Fruit fly (Drosophila melanogaster): Measurements from ENCODE around the gene CG17350.
A peak's percentile ranks its signal among the peaks of the same experiment; 100 is the strongest.

Gene CG17350

dm6 chr2L:19363530-19363929 lies 17.2 kb upstream of the CG17350 start (continued):
- TF ChIP-seq fd85E (GFP tag; optimal IDR thresholded peaks at IDR 0.05) (no peak), CG11762 (GFP tag; optimal IDR thresholded peaks at IDR 0.05; ENCODE audit: insufficient read depth) (no peak), CG10631 (GFP tag; optimal IDR thresholded peaks at IDR 0.05) (peak; percentile 11), CG8319 (GFP tag; optimal IDR thresholded peaks at IDR 0.05) (no peak), CG4318 (GFP tag; optimal IDR thresholded peaks at IDR 0.05) (no peak), Hr4 (GFP tag; optimal IDR thresholded peaks at IDR 0.05) (peak; percentile 11), dsx (GFP tag; optimal IDR thresholded peaks at IDR 0.05; ENCODE audit: poor library complexity, severe bottlenecking) (peak; percentile 90)

dm6 chr2L:19364075-19364474 lies 16.7 kb upstream of the CG17350 start, which contains the start of gene CG13086:
TSS of gene CG13086 (plus strand) at chr2L:19364375.
- TF ChIP-seq net (GFP tag; optimal IDR thresholded peaks at IDR 0.05) (no peak), CG8319 (GFP tag; optimal IDR thresholded peaks at IDR 0.05) (no peak)

dm6 chr2L:19364622-19365021 lies 16.1 kb upstream of the CG17350 start:
- TF ChIP-seq CG32006 (GFP tag; optimal IDR thresholded peaks at IDR 0.05) (peak; percentile 69), pdm3 (GFP tag; optimal IDR thresholded peaks at IDR 0.05) (peak; percentile 40), Eip93F (GFP tag; optimal IDR thresholded peaks at IDR 0.05) (no peak), CG3032 (tag; optimal IDR thresholded peaks at IDR 0.05) (peak; percentile 63), fkh (GFP tag; optimal IDR thresholded peaks at IDR 0.05) (peak; percentile 54), CG9139 (GFP tag; optimal IDR thresholded peaks at IDR 0.05) (peak; percentile 14), CG6854 (GFP tag; optimal IDR thresholded peaks at IDR 0.05) (peak; percentile 14), CG6792 (GFP tag; optimal IDR thresholded peaks at IDR 0.05) (peak; percentile 49), OdsH (GFP tag; optimal IDR thresholded peaks at IDR 0.05) (peak; percentile 75), CG3919 (GFP tag; optimal IDR thresholded peaks at IDR 0.05) (peak; percentile 65), CG10631 (GFP tag; optimal IDR thresholded peaks at IDR 0.05) (peak; percentile 67), CG11902 (GFP tag; optimal IDR thresholded peaks at IDR 0.05) (peak; percentile 1), Hr38 (GFP tag; optimal IDR thresholded peaks at IDR 0.05) (no peak), fd85E (GFP tag; optimal IDR thresholded peaks at IDR 0.05) (no peak), achi (GFP tag; optimal IDR thresholded peaks at IDR 0.05) (peak; percentile 65), svp (GFP tag) (peak; percentile 89), Sox15 (GFP tag; optimal IDR thresholded peaks at IDR 0.05) (peak; percentile 41), CG31627 (GFP tag; optimal IDR thresholded peaks at IDR 0.05) (peak; percentile 38), CG16779 (tag; optimal IDR thresholded peaks at IDR 0.05) (peak; percentile 30), CG6808 (GFP tag; optimal IDR thresholded peaks at IDR 0.05) (peak; percentile 63), CG6163 (GFP tag; IDR thresholded peaks at IDR 0.05) (peak; percentile 73), CG1621 (tag; optimal IDR thresholded peaks at IDR 0.05) (peak; percentile 20), Ets21C (GFP tag; optimal IDR thresholded peaks at IDR 0.05) (no peak), spab (GFP tag; optimal IDR thresholded peaks at IDR 0.05) (peak; percentile 56), CG8632 (GFP tag; optimal IDR thresholded peaks at IDR 0.05) (peak; percentile 71), fd59A (GFP tag; optimal IDR thresholded peaks at IDR 0.05) (peak; percentile 38), Ets96B (tag; optimal IDR thresholded peaks at IDR 0.05) (peak; percentile 38), cyc (GFP tag; optimal IDR thresholded peaks at IDR 0.05) (peak; percentile 51), esn (GFP tag; optimal IDR thresholded peaks at IDR 0.05) (peak; percentile 62), Blimp-1 (GFP tag; optimal IDR thresholded peaks at IDR 0.05) (peak; percentile 0), CG10669 (GFP tag; optimal IDR thresholded peaks at IDR 0.05) (peak; percentile 57), CG8119 (GFP tag; IDR thresholded peaks at IDR 0.05) (peak; percentile 35; the same call in 1 of the 3 replicates), Hr4 (GFP tag; optimal IDR thresholded peaks at IDR 0.05) (peak; percentile 61), topi (GFP tag; optimal IDR thresholded peaks at IDR 0.05) (peak; percentile 55), lz (GFP tag; optimal IDR thresholded peaks at IDR 0.05) (peak; percentile 45), salr (GFP tag; optimal IDR thresholded peaks at IDR 0.05) (peak; percentile 1 to 33), ss (GFP tag; optimal IDR thresholded peaks at IDR 0.05) (peak in 1 of 2 experiments; percentile 58), CG6276 (GFP tag; optimal IDR thresholded peaks at IDR 0.05) (peak; percentile 27), Met (GFP tag; optimal IDR thresholded peaks at IDR 0.05) (peak; percentile 54), CG4318 (GFP tag; optimal IDR thresholded peaks at IDR 0.05) (peak; percentile 31), net (GFP tag; optimal IDR thresholded peaks at IDR 0.05) (peak; percentile 47), Eip75B (GFP tag; optimal IDR thresholded peaks at IDR 0.05) (peak; percentile 33), CG15336 (GFP tag; IDR thresholded peaks at IDR 0.05) (peak; percentile 59), CG8319 (GFP tag; optimal IDR thresholded peaks at IDR 0.05) (no peak)

All from whole organism, prepupa.